Worm (Caenorhabditis elegans) whole organism, mixed stage, embryonic: Measurements from ENCODE around the gene E02C12.19.

Experiments
- M03D4.4 ChIP-seq: sonication (generic microtip); optimal IDR thresholded peaks from 2 replicates; lab custom pipeline; 2017; ENCODE audit warnings: mild to moderate bottlenecking, missing genetic modification characterization, missing compliant biosample characterization
- ces-1 ChIP-seq: fragments of 150-350 bp; optimal IDR thresholded peaks from 2 replicates; lab custom pipeline; 2014; ENCODE audit warnings: missing biosample characterization, missing genetic modification reagents, missing genetic modification characterization
- elt-1 ChIP-seq: sonication (generic microtip); optimal IDR thresholded peaks from 2 replicates; lab custom pipeline; 2017; ENCODE audit warnings: missing genetic modification characterization, mild to moderate bottlenecking, missing compliant biosample characterization, antibody characterized with exemption, moderate library complexity, borderline replicate concordance; ENCODE audit not compliant: insufficient read depth
- elt-3 ChIP-seq: fragments of 150-350 bp; optimal IDR thresholded peaks from 2 replicates; lab custom pipeline; 2014; ENCODE audit warnings: missing biosample characterization, missing genetic modification characterization
- lsy-2 ChIP-seq: fragments of 150-350 bp; optimal IDR thresholded peaks from 2 replicates; lab custom pipeline; 2014; ENCODE audit warnings: missing biosample characterization, missing genetic modification characterization
- nhr-12 ChIP-seq: fragments of 150-350 bp; optimal IDR thresholded peaks from 2 replicates; lab custom pipeline; 2014; ENCODE audit warnings: missing biosample characterization, missing genetic modification characterization
- nhr-28 ChIP-seq: fragments of 150-350 bp; optimal IDR thresholded peaks from 2 replicates; lab custom pipeline; 2014; ENCODE audit warnings: missing biosample characterization, missing genetic modification characterization
- pha-4 ChIP-seq: fragments of 150-350 bp; optimal IDR thresholded peaks from 2 replicates; lab custom pipeline; 2018; ENCODE audit warnings: missing biosample characterization, missing genetic modification reagents, missing genetic modification characterization
- snpc-4 ChIP-seq: fragments of 150-350 bp; optimal IDR thresholded peaks from 2 replicates; lab custom pipeline; 2014; ENCODE audit warnings: missing biosample characterization, missing genetic modification characterization
- tbx-8 ChIP-seq: fragments of 200-800 bp; sonication (Bioruptor generic); optimal IDR thresholded peaks from 2 replicates; lab custom pipeline; 2018; ENCODE audit warnings: mild to moderate bottlenecking, missing genetic modification characterization, moderate library complexity, missing compliant biosample characterization
- unc-62 ChIP-seq: fragments of 150-350 bp; optimal IDR thresholded peaks from 2 replicates; lab custom pipeline; 2014; ENCODE audit warnings: missing biosample characterization, missing genetic modification reagents, missing genetic modification characterization
- ztf-11 ChIP-seq: fragments of 150-350 bp; optimal IDR thresholded peaks from 2 replicates; lab custom pipeline; 2014; ENCODE audit warnings: missing biosample characterization, missing genetic modification characterization

DNA sequence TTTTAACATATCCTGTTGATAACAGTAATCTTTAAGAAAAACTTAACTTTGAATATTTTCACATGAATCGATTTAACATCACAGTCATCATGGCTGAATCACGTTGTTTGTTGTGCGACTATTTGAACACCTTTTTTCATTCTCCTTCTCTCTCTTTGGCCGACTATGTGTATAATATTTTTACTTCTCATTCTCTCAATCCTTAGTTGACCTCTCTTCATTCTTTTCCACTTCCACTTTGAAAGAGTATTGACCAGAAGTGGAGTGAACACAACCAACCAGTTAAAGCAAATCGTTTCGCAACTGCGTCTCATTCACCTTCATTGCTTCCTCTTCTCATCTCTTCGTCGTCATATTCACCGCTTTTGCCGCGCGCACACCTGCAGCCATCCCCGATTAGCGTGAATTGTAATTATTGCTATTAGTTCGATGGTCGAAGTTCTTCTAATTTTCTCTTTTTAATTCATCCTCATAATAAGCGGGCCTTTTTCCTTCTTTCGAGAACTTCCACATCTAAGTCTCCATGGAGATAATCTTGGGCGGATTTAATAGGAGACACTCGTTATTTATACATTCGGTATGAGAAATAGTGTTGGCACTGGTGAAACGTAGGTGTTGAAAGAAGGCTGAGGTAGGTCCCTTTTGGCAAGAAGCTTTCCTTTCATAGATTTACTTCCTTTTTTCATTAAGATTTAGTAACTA is 18.8 kb upstream of the E02C12.19 start:
- TF ChIP-seq nhr-12 (no peak), pha-4 (tag; lab: Kevin White, UChicago) (no peak), snpc-4 (tag; lab: Kevin White, UChicago) (no peak), lsy-2 (no peak), elt-3 (tag; lab: Kevin White, UChicago) (no peak), tbx-8 (GFP tag; lab: Kevin White, UChicago) (no peak), ces-1 (GFP tag; lab: Kevin White, UChicago) (no peak), elt-1 (no peak), M03D4.4 (tag; lab: Kevin White, UChicago) (no peak), ztf-11 (tag; lab: Kevin White, UChicago) (no peak), unc-62 (GFP tag; lab: Kevin White, UChicago) (no peak), nhr-28 (tag; lab: Kevin White, UChicago) (no peak)
